Worm (Caenorhabditis elegans): ENCODE measurements around the gene srx-9.

Gene srx-9

ce11 chrV:7431016-7431415 lies 35.8 kb upstream of the srx-9 start, which contains the start of gene srw-71:
Gene srw-71 (minus strand): TSS chrV:7431116.
- no peak for TF ChIP-seq ceh-48 (tag; optimal IDR thresholded peaks at IDR 0.05)
- no peak for TF ChIP-seq sox-2 (GFP tag; IDR thresholded peaks at IDR 0.05)
- no peak for TF ChIP-seq lin-11 (tag; optimal IDR thresholded peaks at IDR 0.05)
- no peak for TF ChIP-seq mec-3 (tag; optimal IDR thresholded peaks at IDR 0.05; ENCODE audit: borderline replicate concordance)
- TF ChIP-seq hlh-6 (tag; optimal IDR thresholded peaks at IDR 0.05), result no peak
- no peak for TF ChIP-seq ahr-1 (tag; optimal IDR thresholded peaks at IDR 0.05)
- TF ChIP-seq ceh-6 (GFP tag; optimal IDR thresholded peaks at IDR 0.05), result no peak
- no peak for TF ChIP-seq ceh-30 (tag; optimal IDR thresholded peaks at IDR 0.05)
- TF ChIP-seq dve-1 (tag; optimal IDR thresholded peaks at IDR 0.05), result no peak
- no peak for TF ChIP-seq ceh-14 (tag; optimal IDR thresholded peaks at IDR 0.05)
- TF ChIP-seq unc-55 (GFP tag; optimal IDR thresholded peaks at IDR 0.05), result no peak
- TF ChIP-seq syd-9 (tag; optimal IDR thresholded peaks at IDR 0.05), result no peak
- no peak for TF ChIP-seq sdc-2 (tag; optimal IDR thresholded peaks at IDR 0.05)
- TF ChIP-seq ttx-3 (tag; optimal IDR thresholded peaks at IDR 0.05), result no peak
- no peak for TF ChIP-seq ceh-19 (GFP tag; optimal IDR thresholded peaks at IDR 0.05)
- no peak for TF ChIP-seq ceh-34 (tag; optimal IDR thresholded peaks at IDR 0.05)
- TF ChIP-seq ets-4 (tag; optimal IDR thresholded peaks at IDR 0.05), result no peak
- no peak for TF ChIP-seq tbx-2 (tag; optimal IDR thresholded peaks at IDR 0.05)

ce11 chrV:7428880-7429279 lies 33.6 kb upstream of the srx-9 start, which contains the start of gene srw-69:
Gene srw-69 (minus strand): TSS chrV:7428980.
- no peak for TF ChIP-seq sdc-2 (tag; optimal IDR thresholded peaks at IDR 0.05)
- TF ChIP-seq ama-1 (optimal IDR thresholded peaks at IDR 0.05), result no peak
- TF ChIP-seq fkh-10 (GFP tag; optimal IDR thresholded peaks at IDR 0.05), result no peak
- no peak for TF ChIP-seq zip-5 (tag; optimal IDR thresholded peaks at IDR 0.05)
- no peak for TF ChIP-seq hlh-8 (tag; optimal IDR thresholded peaks at IDR 0.05)
- no peak for TF ChIP-seq ceh-34 (tag; optimal IDR thresholded peaks at IDR 0.05)

ce11 chrV:7426594-7426993 lies 31.3 kb upstream of the srx-9 start, which contains the start of gene srw-68:
Gene srw-68 (minus strand): TSS chrV:7426694.
- TF ChIP-seq eyg-1 (tag; optimal IDR thresholded peaks at IDR 0.05) (no peak), C08G9.2 (tag; optimal IDR thresholded peaks at IDR 0.05) (no peak), pag-3 (tag; optimal IDR thresholded peaks at IDR 0.05; ENCODE audit: borderline replicate concordance) (no peak), unc-55 (GFP tag; optimal IDR thresholded peaks at IDR 0.05) (no peak), lim-6 (tag; optimal IDR thresholded peaks at IDR 0.05) (no peak), ceh-6 (GFP tag; optimal IDR thresholded peaks at IDR 0.05) (no peak), Y22D7AL.16 (tag; optimal IDR thresholded peaks at IDR 0.05) (no peak), fax-1 (tag; optimal IDR thresholded peaks at IDR 0.05) (no peak), tbx-7 (tag; optimal IDR thresholded peaks at IDR 0.05) (no peak), dve-1 (tag; optimal IDR thresholded peaks at IDR 0.05) (no peak), fkh-10 (GFP tag; optimal IDR thresholded peaks at IDR 0.05) (no peak), rnt-1 (tag; optimal IDR thresholded peaks at IDR 0.05) (no peak), nfya-1 (tag; optimal IDR thresholded peaks at IDR 0.05) (no peak), tbx-2 (tag; optimal IDR thresholded peaks at IDR 0.05) (no peak), ceh-24 (tag; optimal IDR thresholded peaks at IDR 0.05) (no peak), T23F11.4 (GFP tag; optimal IDR thresholded peaks at IDR 0.05) (no peak)

ce11 chrV:7424336-7424735 lies 29.1 kb upstream of the srx-9 start, which contains the start of gene F18E3.10:
Gene F18E3.10 (minus strand): TSS chrV:7424436.
- TF ChIP-seq mec-3 (tag; optimal IDR thresholded peaks at IDR 0.05; ENCODE audit: borderline replicate concordance), result no peak
- no peak for TF ChIP-seq nhr-232 (tag; optimal IDR thresholded peaks at IDR 0.05)
- no peak for TF ChIP-seq ceh-24 (tag; optimal IDR thresholded peaks at IDR 0.05)
- TF ChIP-seq ets-4 (tag; optimal IDR thresholded peaks at IDR 0.05), result no peak

- no peak for TF ChIP-seq hlh-13 (GFP tag; optimal IDR thresholded peaks at IDR 0.05)
- no peak for TF ChIP-seq ceh-34 (tag; optimal IDR thresholded peaks at IDR 0.05)
- no peak for TF ChIP-seq ets-4 (tag; optimal IDR thresholded peaks at IDR 0.05)
- TF ChIP-seq pha-4 (tag; optimal IDR thresholded peaks at IDR 0.05), result no peak
Measured at ce11 chrV:7420162-7420561, 24.9 kb upstream of the srx-9 start, which contains the start of gene srxa-4. Gene srxa-4 (plus strand): TSS chrV:7420462.
